Fruit fly (Drosophila melanogaster): ENCODE results near the gene RpS9.

Gene RpS9

DNA sequence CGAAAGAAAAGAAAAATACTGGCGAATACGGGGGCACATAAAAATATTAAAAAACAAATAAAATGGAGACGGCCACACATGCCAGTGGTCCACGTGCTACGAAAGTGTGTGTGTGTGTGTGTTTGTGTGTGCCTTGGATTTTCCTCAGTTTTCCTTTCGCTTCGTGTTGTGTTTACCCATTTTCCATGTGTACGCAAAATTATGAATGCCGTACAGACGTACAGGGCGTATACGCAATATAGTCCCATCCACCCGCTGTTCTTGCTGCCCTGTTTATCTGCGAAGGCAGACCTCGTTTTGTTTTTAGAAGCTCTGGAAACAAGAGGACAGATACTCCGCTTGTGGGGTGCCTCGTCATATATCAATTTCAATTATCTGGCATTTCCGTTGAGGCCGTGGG, 45.3 kb upstream of the RpS9 start:
- TF ChIP-seq br (GFP tag; optimal IDR thresholded peaks at IDR 0.05) (no peak), tai (GFP tag; optimal IDR thresholded peaks at IDR 0.05) (no peak), dmrt93B (GFP tag; optimal IDR thresholded peaks at IDR 0.05) (no peak), h (GFP tag; optimal IDR thresholded peaks at IDR 0.05) (no peak), HLH106 (tag; optimal IDR thresholded peaks at IDR 0.05) (no peak), psq (GFP tag; optimal IDR thresholded peaks at IDR 0.05) (no peak), woc (GFP tag; optimal IDR thresholded peaks at IDR 0.05) (no peak)

DNA sequence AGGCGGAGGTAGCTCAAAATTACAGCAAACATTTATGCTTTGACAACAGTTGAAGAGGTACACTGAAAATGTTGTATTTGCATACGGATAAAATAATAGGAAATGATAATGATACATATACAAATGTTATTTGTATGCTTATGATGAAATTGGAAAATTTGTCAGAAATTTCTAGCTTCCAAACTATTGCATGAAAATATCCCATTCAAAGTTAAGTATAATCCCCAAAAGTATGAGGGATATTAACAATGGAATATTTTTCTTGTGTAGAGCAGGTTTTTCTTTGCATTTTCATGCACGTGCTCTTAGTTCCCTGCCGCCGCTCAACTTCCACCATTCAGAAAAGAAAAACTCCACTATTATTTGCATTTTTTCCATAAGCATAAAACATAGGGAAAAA, 43.7 kb upstream of the RpS9 start:
- TF ChIP-seq Jra (GFP tag; optimal IDR thresholded peaks at IDR 0.05), result no peak
- TF ChIP-seq tai (GFP tag; optimal IDR thresholded peaks at IDR 0.05), result no peak
- no peak for TF ChIP-seq OdsH (GFP tag; optimal IDR thresholded peaks at IDR 0.05)
- no peak for TF ChIP-seq Rel (GFP tag; optimal IDR thresholded peaks at IDR 0.05)
- TF ChIP-seq Rel (tag; optimal IDR thresholded peaks at IDR 0.05), result no peak

DNA sequence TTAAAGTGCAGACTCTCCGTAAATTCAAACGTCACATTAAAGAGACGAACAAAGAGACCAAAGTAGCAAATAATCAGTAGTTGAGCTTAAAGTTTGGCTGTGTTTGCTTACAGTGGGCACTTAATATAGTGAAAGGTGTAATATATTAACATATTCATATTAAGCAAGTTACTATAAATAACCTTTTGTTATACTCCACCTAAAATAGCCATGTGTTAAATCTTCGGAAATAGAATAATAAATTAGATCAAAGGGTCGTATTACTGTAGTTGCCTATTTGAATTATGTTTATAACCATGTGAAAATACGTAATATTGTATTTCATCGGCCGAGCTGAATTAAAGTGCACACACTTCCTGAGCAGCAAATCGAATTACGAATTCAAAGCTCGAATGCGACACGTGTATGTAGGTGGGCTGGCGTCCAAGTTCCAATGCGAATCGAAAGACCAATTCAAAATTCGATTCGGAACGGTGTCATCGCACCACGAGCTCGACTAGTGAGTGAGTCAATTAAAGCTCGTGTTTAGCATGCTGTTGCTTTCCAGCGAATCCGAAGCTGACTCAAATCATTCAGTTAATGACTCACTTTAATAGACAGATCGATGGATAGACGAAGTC, 41.0 kb upstream of the RpS9 start:
- TF ChIP-seq dmrt93B (GFP tag; optimal IDR thresholded peaks at IDR 0.05) (no peak), CrebA (GFP tag; optimal IDR thresholded peaks at IDR 0.05; ENCODE audit: borderline replicate concordance) (no peak), h (GFP tag; optimal IDR thresholded peaks at IDR 0.05) (no peak), ey (GFP tag; optimal IDR thresholded peaks at IDR 0.05) (no peak), Dfd (GFP tag; optimal IDR thresholded peaks at IDR 0.05) (no peak), Rel (GFP tag; optimal IDR thresholded peaks at IDR 0.05) (no peak), Rel (tag; optimal IDR thresholded peaks at IDR 0.05) (no peak), OdsH (GFP tag; optimal IDR thresholded peaks at IDR 0.05) (no peak), brk (GFP tag; optimal IDR thresholded peaks at IDR 0.05) (no peak)

DNA sequence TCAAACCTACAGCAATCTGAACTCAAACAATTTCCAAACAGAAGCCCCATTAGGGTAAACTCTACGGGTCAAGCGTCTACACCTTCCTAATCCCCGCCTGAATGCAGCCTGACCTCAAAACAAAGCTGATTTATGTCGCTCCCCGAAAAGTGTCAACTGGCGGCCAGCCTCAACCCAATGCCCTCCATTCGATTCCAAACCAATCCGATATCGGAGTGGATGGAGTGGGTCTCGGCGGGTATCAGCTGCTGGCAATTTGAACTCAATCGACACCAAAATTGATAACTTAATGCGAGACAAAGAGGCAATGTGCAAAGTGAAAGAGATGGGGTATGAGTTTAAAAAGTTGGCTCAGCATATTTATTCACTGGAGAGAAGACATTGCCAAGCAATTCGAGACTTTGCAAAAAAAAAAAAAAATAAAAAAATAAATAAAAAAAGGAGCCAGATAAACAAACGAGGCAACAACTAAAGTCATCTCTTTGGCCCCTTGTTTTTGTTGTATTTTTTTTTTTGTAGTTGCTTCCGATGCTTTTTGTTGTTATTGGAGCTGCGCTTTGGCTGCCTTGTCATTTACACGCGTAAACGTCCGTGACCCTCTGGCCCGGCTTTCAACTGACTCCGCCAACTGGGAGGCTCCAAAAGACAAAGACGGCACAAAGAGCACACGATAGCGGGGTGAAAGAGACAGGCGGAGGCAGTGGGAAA, 39.7 kb upstream of the RpS9 start:
- no peak for TF ChIP-seq Hr78 (GFP tag; optimal IDR thresholded peaks at IDR 0.05)
- no peak for TF ChIP-seq Vsx2 (GFP tag; optimal IDR thresholded peaks at IDR 0.05; ENCODE audit: partially characterized antibody)
- TF ChIP-seq brk (GFP tag; optimal IDR thresholded peaks at IDR 0.05), result no peak
- TF ChIP-seq foxo (GFP tag; optimal IDR thresholded peaks at IDR 0.05), result no peak
- no peak for TF ChIP-seq Myc (optimal IDR thresholded peaks at IDR 0.05)
- no peak for TF ChIP-seq h (GFP tag; optimal IDR thresholded peaks at IDR 0.05)
- TF ChIP-seq Mio (GFP tag; optimal IDR thresholded peaks at IDR 0.05), result no peak
- no peak for TF ChIP-seq HLH106 (tag; optimal IDR thresholded peaks at IDR 0.05)
- no peak for TF ChIP-seq Hr83 (GFP tag; optimal IDR thresholded peaks at IDR 0.05; ENCODE audit: poor library complexity, severe bottlenecking)
- TF ChIP-seq Sp1 (GFP tag; optimal IDR thresholded peaks at IDR 0.05), result no peak
- TF ChIP-seq lola (GFP tag; optimal IDR thresholded peaks at IDR 0.05), result no peak
- TF ChIP-seq dmrt93B (GFP tag; optimal IDR thresholded peaks at IDR 0.05), result no peak

DNA sequence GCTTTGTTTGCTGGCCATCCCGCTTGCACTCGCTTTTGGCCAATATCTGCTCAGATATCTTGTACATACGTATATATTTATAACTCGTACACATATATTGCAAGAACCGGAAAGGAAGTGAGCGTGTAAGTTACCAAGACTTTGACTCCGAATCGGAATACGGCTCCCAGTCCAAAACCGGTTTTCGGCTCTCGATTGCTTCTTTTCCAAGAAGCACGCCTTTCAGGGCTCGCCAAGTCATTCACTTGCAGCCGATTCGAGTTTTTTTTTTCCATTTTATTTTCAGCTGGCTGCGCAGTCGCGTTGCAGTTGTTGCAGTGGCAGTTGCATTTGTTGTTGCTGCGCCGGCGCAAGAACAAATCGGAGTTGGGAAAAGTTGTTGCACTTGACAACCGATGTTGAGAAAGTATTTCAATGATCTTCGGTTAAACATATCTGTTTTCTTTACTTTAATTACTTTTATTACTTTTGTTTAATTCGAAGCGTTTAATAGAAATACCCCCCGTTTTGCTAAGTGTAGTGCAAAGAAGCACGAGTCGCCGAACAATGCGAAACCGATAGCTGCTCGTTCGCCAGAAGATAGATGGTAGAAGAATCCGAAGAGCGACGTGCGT, 38.5 kb upstream of the RpS9 start:
- TF ChIP-seq fru (GFP tag; optimal IDR thresholded peaks at IDR 0.05) (peak; percentile 75), jim (GFP tag; optimal IDR thresholded peaks at IDR 0.05) (no peak), Jra (GFP tag; optimal IDR thresholded peaks at IDR 0.05) (no peak), CrebA (GFP tag; optimal IDR thresholded peaks at IDR 0.05; ENCODE audit: borderline replicate concordance) (peak; percentile 64), dmrt93B (GFP tag; optimal IDR thresholded peaks at IDR 0.05) (no peak), Myc (optimal IDR thresholded peaks at IDR 0.05) (no peak), OdsH (GFP tag; optimal IDR thresholded peaks at IDR 0.05) (peak; percentile 52), N (GFP tag; optimal IDR thresholded peaks at IDR 0.05) (no peak), Mio (GFP tag; optimal IDR thresholded peaks at IDR 0.05) (no peak), woc (GFP tag; optimal IDR thresholded peaks at IDR 0.05) (peak; percentile 76), dl (GFP tag; optimal IDR thresholded peaks at IDR 0.05; ENCODE audit: insufficient read depth in 1 of 2, partially characterized antibody in 2 of 2) (no peak), Dfd (GFP tag; optimal IDR thresholded peaks at IDR 0.05) (no peak), Dif (GFP tag; optimal IDR thresholded peaks at IDR 0.05; ENCODE audit: partially characterized antibody) (no peak), usp (GFP tag; optimal IDR thresholded peaks at IDR 0.05) (no peak), dsf (GFP tag; optimal IDR thresholded peaks at IDR 0.05; ENCODE audit: borderline replicate concordance) (no peak), rgr (GFP tag; optimal IDR thresholded peaks at IDR 0.05) (peak; percentile 33), Vsx2 (GFP tag; optimal IDR thresholded peaks at IDR 0.05; ENCODE audit: partially characterized antibody) (no peak), br (GFP tag; optimal IDR thresholded peaks at IDR 0.05) (peak; percentile 60), brk (GFP tag; optimal IDR thresholded peaks at IDR 0.05) (peak; percentile 28), psq (GFP tag; optimal IDR thresholded peaks at IDR 0.05) (peak; percentile 25), Hnf4 (GFP tag; optimal IDR thresholded peaks at IDR 0.05) (no peak), Sp1 (GFP tag; optimal IDR thresholded peaks at IDR 0.05) (peak; percentile 81), pan (optimal IDR thresholded peaks at IDR 0.05) (no peak), tai (GFP tag; optimal IDR thresholded peaks at IDR 0.05) (no peak), sv (GFP tag; optimal IDR thresholded peaks at IDR 0.05) (no peak), foxo (GFP tag; optimal IDR thresholded peaks at IDR 0.05) (peak; percentile 6 to 78), CG32264 (GFP tag; optimal IDR thresholded peaks at IDR 0.05) (peak; percentile 37), CG9705 (GFP tag; optimal IDR thresholded peaks at IDR 0.05) (no peak), Rel (GFP tag; optimal IDR thresholded peaks at IDR 0.05) (peak; percentile 79), Rel (tag; optimal IDR thresholded peaks at IDR 0.05) (no peak), HLH106 (tag; optimal IDR thresholded peaks at IDR 0.05) (peak; percentile 68), h (GFP tag; optimal IDR thresholded peaks at IDR 0.05) (peak; percentile 86)

Data from whole organism, wandering third instar larva.